Fruit fly (Drosophila melanogaster): ENCODE measurements around the gene chinmo.

The chinmo gene

DNA sequence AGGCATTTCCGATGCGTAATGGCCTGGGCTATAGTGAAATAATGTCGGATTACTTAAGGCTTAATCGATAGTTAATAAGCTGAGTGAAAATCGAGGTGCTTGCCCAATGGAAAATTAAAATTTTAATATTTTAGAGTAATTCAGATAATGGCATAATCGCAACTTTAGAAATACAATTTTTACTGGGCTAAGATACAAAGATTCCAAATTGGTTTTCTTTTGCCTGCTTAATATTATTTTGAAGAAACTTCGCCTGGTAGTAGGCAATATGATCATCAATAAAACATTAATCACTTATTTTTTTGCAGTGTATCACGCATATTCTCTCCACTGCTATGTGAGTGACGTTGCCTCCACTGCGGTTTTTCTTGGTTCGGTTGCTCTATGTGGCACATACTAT, 31.9 kb upstream of the chinmo start (continued):
- TF ChIP-seq CG9437 (GFP tag; optimal IDR thresholded peaks at IDR 0.05): peak; percentile 40
- TF ChIP-seq gcm2 (GFP tag; optimal IDR thresholded peaks at IDR 0.05): no peak
- no peak for TF ChIP-seq Adf1 (GFP tag; IDR thresholded peaks at IDR 0.05)
- TF ChIP-seq CG13296 (GFP tag; optimal IDR thresholded peaks at IDR 0.05): peak; percentile 37
- peak; percentile 58 for TF ChIP-seq Med (GFP tag)
- peak; percentile 39 for TF ChIP-seq CG15514 (GFP tag; optimal IDR thresholded peaks at IDR 0.05)
- no peak for TF ChIP-seq Dll (GFP tag; IDR thresholded peaks at IDR 0.05; ENCODE audit: partially characterized antibody)
- TF ChIP-seq phol (tag; optimal IDR thresholded peaks at IDR 0.05): peak; percentile 55
- TF ChIP-seq p53 (GFP tag; optimal IDR thresholded peaks at IDR 0.05): no peak
- TF ChIP-seq bsh (GFP tag; optimal IDR thresholded peaks at IDR 0.05): no peak
- TF ChIP-seq odd (GFP tag; optimal IDR thresholded peaks at IDR 0.05): peak; percentile 6
- TF ChIP-seq CG6272 (GFP tag; IDR thresholded peaks at IDR 0.05): no peak
- TF ChIP-seq hb (GFP tag; IDR thresholded peaks at IDR 0.05; ENCODE audit: partially characterized antibody): no peak
- no peak for TF ChIP-seq Nf-YB (GFP tag; optimal IDR thresholded peaks at IDR 0.05)
- no peak for TF ChIP-seq CG30431 (GFP tag; optimal IDR thresholded peaks at IDR 0.05)
- TF ChIP-seq CG10654 (GFP tag; optimal IDR thresholded peaks at IDR 0.05): no peak
- TF ChIP-seq CG12659 (GFP tag; optimal IDR thresholded peaks at IDR 0.05): peak; percentile 40
- TF ChIP-seq CG10267 (tag; optimal IDR thresholded peaks at IDR 0.05): no peak
- no peak for TF ChIP-seq sc (optimal IDR thresholded peaks at IDR 0.05)
- no peak for TF ChIP-seq sc (GFP tag; optimal IDR thresholded peaks at IDR 0.05)
- TF ChIP-seq kni (GFP tag; optimal IDR thresholded peaks at IDR 0.05): no peak
- peak; percentile 53 for TF ChIP-seq grau (tag; optimal IDR thresholded peaks at IDR 0.05)
- peak; percentile 18 for TF ChIP-seq nmo (GFP tag; optimal IDR thresholded peaks at IDR 0.05)
- no peak for TF ChIP-seq Optix (GFP tag; IDR thresholded peaks at IDR 0.05)
- peak; percentile 15 for TF ChIP-seq lilli (GFP tag; optimal IDR thresholded peaks at IDR 0.05)
- no peak for TF ChIP-seq Hr39 (optimal IDR thresholded peaks at IDR 0.05)
- TF ChIP-seq CG11504 (tag; optimal IDR thresholded peaks at IDR 0.05): peak; percentile 68
- peak; percentile 47 for TF ChIP-seq D19B (GFP tag; optimal IDR thresholded peaks at IDR 0.05)
- peak; percentile 57; the same call in 1 of the 2 replicates for TF ChIP-seq CG31441 (GFP tag; IDR thresholded peaks at IDR 0.05)
- 0 out of 3 replicates have a peak, but pooled peaks have one; percentile 28 for TF ChIP-seq ci (GFP tag; IDR thresholded peaks at IDR 0.05)
- TF ChIP-seq Hsf (GFP tag; optimal IDR thresholded peaks at IDR 0.05): peak; percentile 60
- peak; percentile 19 for TF ChIP-seq bab2 (GFP tag; optimal IDR thresholded peaks at IDR 0.05)
- peak; percentile 4 for TF ChIP-seq az2 (GFP tag; optimal IDR thresholded peaks at IDR 0.05)
- TF ChIP-seq CG7839 (tag; optimal IDR thresholded peaks at IDR 0.05): peak; percentile 65
- no peak for TF ChIP-seq tna (GFP tag; IDR thresholded peaks at IDR 0.05; ENCODE audit: partially characterized antibody)
- peak; percentile 41 for TF ChIP-seq CG18619 (GFP tag; optimal IDR thresholded peaks at IDR 0.05)
- TF ChIP-seq CG8924 (tag; optimal IDR thresholded peaks at IDR 0.05): peak; percentile 36
- 0 out of 2 replicates have a peak, but pooled peaks have one; percentile 12 for TF ChIP-seq CG43689 (GFP tag; IDR thresholded peaks at IDR 0.05)
- TF ChIP-seq shn (GFP tag; optimal IDR thresholded peaks at IDR 0.05): no peak
- no peak for TF ChIP-seq CG3838 (GFP tag; optimal IDR thresholded peaks at IDR 0.05)
- no peak for TF ChIP-seq Sin3A (optimal IDR thresholded peaks at IDR 0.05)
- TF ChIP-seq Kr (GFP tag; optimal IDR thresholded peaks at IDR 0.05): no peak
- TF ChIP-seq cad (GFP tag; optimal IDR thresholded peaks at IDR 0.05): no peak
- TF ChIP-seq Fer3 (tag; optimal IDR thresholded peaks at IDR 0.05): peak; percentile 39
- peak; percentile 46 for TF ChIP-seq CG6854 (GFP tag; optimal IDR thresholded peaks at IDR 0.05)
- peak; percentile 7 for TF ChIP-seq nerfin-1 (tag; optimal IDR thresholded peaks at IDR 0.05)
- peak; percentile 19; the same call in 1 of the 2 replicates for TF ChIP-seq Xrp1 (GFP tag; IDR thresholded peaks at IDR 0.05)
- peak; percentile 17 for TF ChIP-seq sug (tag; optimal IDR thresholded peaks at IDR 0.05)
- no peak for TF ChIP-seq CG32532 (GFP tag; IDR thresholded peaks at IDR 0.05)
- TF ChIP-seq CG4424 (GFP tag; optimal IDR thresholded peaks at IDR 0.05): peak; percentile 46
- peak; percentile 7 for TF ChIP-seq CG6765 (GFP tag; optimal IDR thresholded peaks at IDR 0.05)
- TF ChIP-seq nom (GFP tag; optimal IDR thresholded peaks at IDR 0.05): no peak
